Fruit fly (Drosophila melanogaster) whole organism, wandering third instar larva: Measurements from ENCODE around the gene CG31960.

Source experiments
- Dfd ChIP-seq: fragments of >200 bp; optimal IDR thresholded peaks from 2 replicates; lab custom pipeline; 2017; ENCODE audit warnings: missing biosample characterization, missing genetic modification characterization
- Dif ChIP-seq: fragments of 200-275, 200-300 bp; sonication (Bioruptor generic); optimal IDR thresholded peaks from 2 replicates; lab custom pipeline; 2018; ENCODE audit warnings: missing biosample characterization, missing genetic modification characterization; ENCODE audit not compliant: partially characterized antibody
- GATAd ChIP-seq: sonication (Bioruptor generic); optimal IDR thresholded peaks from 2 replicates; lab custom pipeline; 2016; ENCODE audit warnings: missing biosample characterization, missing genetic modification characterization
- HLH106 ChIP-seq: fragments of 200-800 bp; optimal IDR thresholded peaks from 3 replicates; lab custom pipeline; 2019; ENCODE audit warnings: missing biosample characterization, mild to moderate bottlenecking, missing genetic modification characterization, moderate library complexity
- Hr83 ChIP-seq: fragments of 200-300 bp; sonication (Bioruptor generic); optimal IDR thresholded peaks from 2 replicates; lab custom pipeline; 2016; ENCODE audit warnings: missing biosample characterization, mild to moderate bottlenecking, missing genetic modification characterization, moderate library complexity; ENCODE audit not compliant: poor library complexity, severe bottlenecking
- Mio ChIP-seq: sonication (Bioruptor generic); optimal IDR thresholded peaks from 2 replicates; lab custom pipeline; 2016; ENCODE audit warnings: missing biosample characterization, missing genetic modification characterization
- OdsH ChIP-seq: fragments of 200-800 bp; sonication (Bioruptor generic); optimal IDR thresholded peaks from 2 replicates; lab custom pipeline; 2016; ENCODE audit warnings: missing biosample characterization, mild to moderate bottlenecking, missing genetic modification characterization
- Rel ChIP-seq, 2 experiments: fragments of 200-800 bp; sonication (Bioruptor generic) in 1 of 2; optimal IDR thresholded peaks; 2 replicates in 1 of 2; 3 replicates in 1 of 2; lab custom pipeline; 2016 to 2019; ENCODE audit warnings: mild to moderate bottlenecking in 2 of 2, missing biosample characterization in 2 of 2, missing genetic modification characterization in 2 of 2, moderate library complexity in 1 of 2
- Sp1 ChIP-seq: fragments of 200-800 bp; sonication (Bioruptor generic); optimal IDR thresholded peaks from 3 replicates; lab custom pipeline; 2019; ENCODE audit warnings: missing biosample characterization, mild to moderate bottlenecking, missing genetic modification characterization, moderate library complexity
- brk ChIP-seq: fragments of 200-800 bp; sonication (Bioruptor generic); optimal IDR thresholded peaks from 2 replicates; lab custom pipeline; 2016; ENCODE audit warnings: missing biosample characterization, mild to moderate bottlenecking, missing genetic modification characterization
- dsf ChIP-seq: sonication (Bioruptor generic); optimal IDR thresholded peaks from 2 replicates; lab custom pipeline; 2016; ENCODE audit warnings: missing biosample characterization, missing genetic modification characterization, borderline replicate concordance
- fru ChIP-seq: fragments of 200-800 bp; sonication (Bioruptor generic); optimal IDR thresholded peaks from 3 replicates; lab custom pipeline; 2016; ENCODE audit warnings: missing biosample characterization, mild to moderate bottlenecking, missing genetic modification characterization
- h ChIP-seq: fragments of 200-800 bp; sonication (Bioruptor generic); optimal IDR thresholded peaks from 3 replicates; lab custom pipeline; 2016; ENCODE audit warnings: missing biosample characterization, mild to moderate bottlenecking, missing genetic modification characterization
- psq ChIP-seq: fragments of 200-800 bp; sonication (Bioruptor generic); optimal IDR thresholded peaks from 3 replicates; lab custom pipeline; 2017; ENCODE audit warnings: missing biosample characterization, mild to moderate bottlenecking, missing genetic modification characterization, moderate library complexity

- no peak for TF ChIP-seq psq (GFP tag; lab: Kevin White, UChicago)
- no peak for TF ChIP-seq h
- TF ChIP-seq Dfd: no peak
- TF ChIP-seq Sp1 (GFP tag; lab: Kevin White, UChicago): no peak
- no peak for TF ChIP-seq HLH106 (tag; lab: Kevin White, UChicago)
- no peak for TF ChIP-seq GATAd (GFP tag; lab: Kevin White, UChicago)
- TF ChIP-seq OdsH (GFP tag; lab: Kevin White, UChicago): no peak
- no peak for TF ChIP-seq Dif
- TF ChIP-seq dsf: no peak
- no peak for TF ChIP-seq Hr83
- TF ChIP-seq Mio (GFP tag; lab: Kevin White, UChicago): no peak
- TF ChIP-seq Rel (GFP tag; optimal IDR thresholded peaks at IDR 0.05; lab: Kevin White, UChicago): no peak
- TF ChIP-seq Rel (tag; optimal IDR thresholded peaks at IDR 0.05; lab: Kevin White, UChicago): no peak
- no peak for TF ChIP-seq fru (GFP tag; lab: Kevin White, UChicago)
- TF ChIP-seq brk (GFP tag; lab: Kevin White, UChicago): no peak
Measured at dm6 chr2L:3814163-3814562, 29.4 kb downstream of the CG31960 start.
